Worm (Caenorhabditis elegans) whole organism, mixed stage, embryonic: ENCODE results near the gene srx-44.

ENCODE experiments used
- bed-3 ChIP-seq: fragments of 200-800 bp; sonication (Bioruptor generic); optimal IDR thresholded peaks from 3 replicates; lab custom pipeline; 2018; ENCODE audit warnings: mild to moderate bottlenecking, missing genetic modification characterization, moderate library complexity, missing compliant biosample characterization
- blmp-1 ChIP-seq: fragments of 150-350 bp; optimal IDR thresholded peaks from 2 replicates; lab custom pipeline; 2014; ENCODE audit warnings: missing biosample characterization, missing genetic modification characterization
- ceh-39 ChIP-seq: fragments of 150-350 bp; optimal IDR thresholded peaks from 2 replicates; lab custom pipeline; 2014; ENCODE audit warnings: missing biosample characterization, missing genetic modification characterization
- ceh-43 ChIP-seq: fragments of 200-800 bp; sonication (Bioruptor generic); optimal IDR thresholded peaks from 2 replicates; lab custom pipeline; 2018; ENCODE audit warnings: mild to moderate bottlenecking, missing genetic modification characterization, moderate library complexity, missing compliant biosample characterization
- ceh-83 ChIP-seq: fragments of 200-800 bp; sonication (Bioruptor generic); optimal IDR thresholded peaks from 2 replicates; lab custom pipeline; 2018; ENCODE audit warnings: mild to moderate bottlenecking, missing genetic modification characterization, missing compliant biosample characterization
- ces-1 ChIP-seq: fragments of 150-350 bp; optimal IDR thresholded peaks from 2 replicates; lab custom pipeline; 2014; ENCODE audit warnings: missing biosample characterization, missing genetic modification reagents, missing genetic modification characterization
- cnd-1 ChIP-seq: fragments of 200-800 bp; sonication (Bioruptor generic); optimal IDR thresholded peaks from 2 replicates; lab custom pipeline; 2018; ENCODE audit warnings: mild to moderate bottlenecking, missing genetic modification characterization, missing compliant biosample characterization
- drap-1 ChIP-seq: fragments of 200-800 bp; sonication (Bioruptor generic); optimal IDR thresholded peaks from 3 replicates; lab custom pipeline; 2018; ENCODE audit warnings: mild to moderate bottlenecking, missing genetic modification characterization, missing compliant biosample characterization
- elt-1 ChIP-seq: sonication (generic microtip); optimal IDR thresholded peaks from 2 replicates; lab custom pipeline; 2017; ENCODE audit warnings: missing genetic modification characterization, mild to moderate bottlenecking, missing compliant biosample characterization, antibody characterized with exemption, moderate library complexity, borderline replicate concordance; ENCODE audit not compliant: insufficient read depth
- elt-3 ChIP-seq: fragments of 150-350 bp; optimal IDR thresholded peaks from 2 replicates; lab custom pipeline; 2014; ENCODE audit warnings: missing biosample characterization, missing genetic modification characterization
- flh-1 ChIP-seq: fragments of 200-800 bp; sonication (Bioruptor generic); optimal IDR thresholded peaks from 2 replicates; lab custom pipeline; 2018; ENCODE audit warnings: mild to moderate bottlenecking, missing genetic modification characterization, moderate library complexity, missing compliant biosample characterization
- ham-2 ChIP-seq: fragments of 200-800 bp; sonication (Bioruptor generic); optimal IDR thresholded peaks from 2 replicates; lab custom pipeline; 2018; ENCODE audit warnings: mild to moderate bottlenecking, missing genetic modification characterization, missing compliant biosample characterization
- lin-13 ChIP-seq: fragments of 150-350 bp; optimal IDR thresholded peaks from 2 replicates; lab custom pipeline; 2014; ENCODE audit warnings: missing biosample characterization, missing genetic modification characterization
- lin-32 ChIP-seq: fragments of 200-800 bp; sonication (Bioruptor generic); optimal IDR thresholded peaks from 2 replicates; lab custom pipeline; 2018; ENCODE audit warnings: mild to moderate bottlenecking, missing genetic modification characterization, missing compliant biosample characterization
- lsy-2 ChIP-seq: fragments of 150-350 bp; optimal IDR thresholded peaks from 2 replicates; lab custom pipeline; 2014; ENCODE audit warnings: missing biosample characterization, missing genetic modification characterization
- mab-5 ChIP-seq: fragments of 150-350 bp; optimal IDR thresholded peaks from 2 replicates; lab custom pipeline; 2014; ENCODE audit warnings: missing biosample characterization, missing genetic modification characterization
- mep-1 ChIP-seq: fragments of 150-350 bp; optimal IDR thresholded peaks from 2 replicates; lab custom pipeline; 2017; ENCODE audit warnings: missing biosample characterization, missing genetic modification reagents, missing genetic modification characterization, inconsistent platforms
- mls-2 ChIP-seq: sonication (generic microtip); optimal IDR thresholded peaks from 2 replicates; lab custom pipeline; 2016; ENCODE audit warnings: mild to moderate bottlenecking, missing genetic modification characterization, moderate library complexity, missing compliant biosample characterization
- nhr-2 ChIP-seq: fragments of 150-350 bp; optimal IDR thresholded peaks from 2 replicates; lab custom pipeline; 2014; ENCODE audit warnings: missing biosample characterization, missing genetic modification characterization
- nhr-237 ChIP-seq: fragments of 150-350 bp; optimal IDR thresholded peaks from 2 replicates; lab custom pipeline; 2014; ENCODE audit warnings: missing biosample characterization, missing genetic modification characterization
- nhr-28 ChIP-seq: fragments of 150-350 bp; optimal IDR thresholded peaks from 2 replicates; lab custom pipeline; 2014; ENCODE audit warnings: missing biosample characterization, missing genetic modification characterization
- nhr-76 ChIP-seq: sonication (generic microtip); optimal IDR thresholded peaks from 2 replicates; lab custom pipeline; 2017; ENCODE audit warnings: missing biosample characterization, missing genetic modification characterization
- pha-4 ChIP-seq: fragments of 150-350 bp; optimal IDR thresholded peaks from 2 replicates; lab custom pipeline; 2018; ENCODE audit warnings: missing biosample characterization, missing genetic modification reagents, missing genetic modification characterization
- sem-2 ChIP-seq: fragments of 200-800 bp; sonication (Bioruptor generic); optimal IDR thresholded peaks from 2 replicates; lab custom pipeline; 2018; ENCODE audit warnings: mild to moderate bottlenecking, missing genetic modification characterization, missing compliant biosample characterization
- snpc-4 ChIP-seq: fragments of 150-350 bp; optimal IDR thresholded peaks from 2 replicates; lab custom pipeline; 2014; ENCODE audit warnings: missing biosample characterization, missing genetic modification characterization
- sptf-1 ChIP-seq: sonication (generic microtip); optimal IDR thresholded peaks from 2 replicates; lab custom pipeline; 2017; ENCODE audit warnings: mild to moderate bottlenecking, missing genetic modification characterization, moderate library complexity, missing compliant biosample characterization
- tbx-8 ChIP-seq: fragments of 200-800 bp; sonication (Bioruptor generic); optimal IDR thresholded peaks from 2 replicates; lab custom pipeline; 2018; ENCODE audit warnings: mild to moderate bottlenecking, missing genetic modification characterization, moderate library complexity, missing compliant biosample characterization
- unc-120 ChIP-seq: sonication (generic microtip); optimal IDR thresholded peaks from 2 replicates; lab custom pipeline; 2017; ENCODE audit warnings: missing genetic modification characterization, missing compliant biosample characterization; ENCODE audit not compliant: poor library complexity, severe bottlenecking
- unc-62 ChIP-seq: fragments of 150-350 bp; optimal IDR thresholded peaks from 2 replicates; lab custom pipeline; 2014; ENCODE audit warnings: missing biosample characterization, missing genetic modification reagents, missing genetic modification characterization
- zip-8 ChIP-seq: fragments of 150-350 bp; optimal IDR thresholded peaks from 2 replicates; lab custom pipeline; 2014; ENCODE audit warnings: missing biosample characterization, missing genetic modification characterization
- ztf-11 ChIP-seq: fragments of 150-350 bp; optimal IDR thresholded peaks from 2 replicates; lab custom pipeline; 2014; ENCODE audit warnings: missing biosample characterization, missing genetic modification characterization

srx-44 gene

ce11 chrV:16062788-16063187 is 42.6 kb downstream of the srx-44 start, which contains the start of gene F14H3.14:
F14H3.14 (minus strand) TSS chrV:16062888.
- TF ChIP-seq ces-1 (GFP tag; lab: Kevin White, UChicago) (no peak), lsy-2 (no peak), sptf-1 (tag; lab: Kevin White, UChicago) (no peak), ceh-83 (GFP tag; lab: Kevin White, UChicago) (no peak), mab-5 (tag; lab: Kevin White, UChicago) (no peak), mls-2 (tag; lab: Kevin White, UChicago) (no peak), tbx-8 (GFP tag; lab: Kevin White, UChicago) (no peak), unc-62 (GFP tag; lab: Kevin White, UChicago) (no peak), snpc-4 (tag; lab: Kevin White, UChicago) (no peak), nhr-2 (tag; lab: Kevin White, UChicago) (no peak), pha-4 (no peak), bed-3 (GFP tag; lab: Kevin White, UChicago) (no peak), zip-8 (tag; lab: Kevin White, UChicago) (no peak), mep-1 (tag; lab: Kevin White, UChicago) (no peak)

ce11 chrV:16068938-16069337 is 48.8 kb downstream of the srx-44 start, which contains the start of gene cyp-35D1:
cyp-35D1 (plus strand) TSS chrV:16069238.
- no peak for TF ChIP-seq blmp-1 (tag; lab: Kevin White, UChicago)
- no peak for TF ChIP-seq ceh-83 (GFP tag; lab: Kevin White, UChicago)
- no peak for TF ChIP-seq cnd-1 (tag; lab: Kevin White, UChicago)
- no peak for TF ChIP-seq nhr-76
- no peak for TF ChIP-seq elt-1 (tag; lab: Kevin White, UChicago)
- no peak for TF ChIP-seq elt-3 (tag; lab: Kevin White, UChicago)
- TF ChIP-seq unc-120, result no peak
- TF ChIP-seq ceh-39 (tag; lab: Kevin White, UChicago), result no peak
- TF ChIP-seq lin-13 (tag; lab: Kevin White, UChicago), result no peak
- no peak for TF ChIP-seq flh-1 (GFP tag; lab: Kevin White, UChicago)
- TF ChIP-seq lsy-2, result no peak
- TF ChIP-seq snpc-4 (tag; lab: Kevin White, UChicago), result no peak
- no peak for TF ChIP-seq unc-62 (GFP tag; lab: Kevin White, UChicago)
- no peak for TF ChIP-seq lin-32 (GFP tag; lab: Kevin White, UChicago)
- no peak for TF ChIP-seq ztf-11
- TF ChIP-seq nhr-2 (tag; lab: Kevin White, UChicago), result no peak
- no peak for TF ChIP-seq ham-2 (GFP tag; lab: Kevin White, UChicago)

ce11 chrV:16071167-16071566 is 51.0 kb downstream of the srx-44 start, which contains the start of gene nhr-176:
nhr-176 (plus strand) TSS chrV:16071325.
- TF ChIP-seq drap-1 (GFP tag; lab: Kevin White, UChicago) (no peak), elt-3 (tag; lab: Kevin White, UChicago) (no peak), lin-32 (GFP tag; lab: Kevin White, UChicago) (no peak), unc-62 (GFP tag; lab: Kevin White, UChicago) (no peak), cnd-1 (tag; lab: Kevin White, UChicago) (no peak), lsy-2 (no peak), nhr-28 (tag; lab: Kevin White, UChicago) (no peak), lin-13 (tag; lab: Kevin White, UChicago) (no peak), elt-1 (tag; lab: Kevin White, UChicago) (no peak), ceh-43 (GFP tag; lab: Kevin White, UChicago) (no peak), sem-2 (GFP tag; lab: Kevin White, UChicago) (no peak), sptf-1 (tag; lab: Kevin White, UChicago) (no peak), flh-1 (GFP tag; lab: Kevin White, UChicago) (no peak), ceh-83 (GFP tag; lab: Kevin White, UChicago) (no peak), pha-4 (no peak), nhr-237 (tag; lab: Kevin White, UChicago) (no peak), unc-120 (no peak)
